Worm (Caenorhabditis elegans) whole organism, L2 larva: ENCODE measurements around the gene C27F2.7.

Source experiments
- C34F6.9 ChIP-seq: fragments of 150-350 bp; optimal IDR thresholded peaks from 2 replicates; lab custom pipeline; 2014; ENCODE audit warnings: missing biosample characterization, missing genetic modification characterization
- F13H6.1 ChIP-seq: sonication (generic microtip); optimal IDR thresholded peaks from 2 replicates; lab custom pipeline; 2016; ENCODE audit warnings: missing genetic modification characterization, missing compliant biosample characterization
- R02D3.7 ChIP-seq: fragments of 150-350 bp; optimal IDR thresholded peaks from 2 replicates; lab custom pipeline; 2014; ENCODE audit warnings: missing biosample characterization, missing genetic modification characterization
- Y55F3AM.14 ChIP-seq: fragments of 200-800 bp; sonication (Bioruptor generic); optimal IDR thresholded peaks from 2 replicates; lab custom pipeline; 2018; ENCODE audit warnings: mild to moderate bottlenecking, missing genetic modification characterization, missing compliant biosample characterization
- ZK546.5 ChIP-seq: sonication (generic microtip); optimal IDR thresholded peaks from 2 replicates; lab custom pipeline; 2017; ENCODE audit warnings: missing biosample characterization, missing genetic modification characterization
- alr-1 ChIP-seq: fragments of 150-350 bp; optimal IDR thresholded peaks from 2 replicates; lab custom pipeline; 2014; ENCODE audit warnings: missing biosample characterization, missing genetic modification characterization
- aly-2 ChIP-seq: fragments of 150-350 bp; optimal IDR thresholded peaks from 2 replicates; lab custom pipeline; 2014; ENCODE audit warnings: missing biosample characterization, missing genetic modification characterization
- ama-1 ChIP-seq: fragments of 150-350 bp; optimal IDR thresholded peaks from 2 replicates; lab custom pipeline; 2018; ENCODE audit warnings: inconsistent platforms
- blmp-1 ChIP-seq: sonication (generic microtip); optimal IDR thresholded peaks from 2 replicates; lab custom pipeline; 2017; ENCODE audit warnings: missing genetic modification characterization, mild to moderate bottlenecking, missing compliant biosample characterization, antibody characterized with exemption, moderate library complexity; ENCODE audit not compliant: insufficient read depth
- ceh-16 ChIP-seq: fragments of 150-350 bp; optimal IDR thresholded peaks from 2 replicates; lab custom pipeline; 2014; ENCODE audit warnings: missing biosample characterization, missing genetic modification characterization
- ceh-82 ChIP-seq: fragments of 150-350 bp; optimal IDR thresholded peaks from 2 replicates; lab custom pipeline; 2014; ENCODE audit warnings: missing biosample characterization, missing genetic modification characterization
- crh-2 ChIP-seq: sonication (generic microtip); optimal IDR thresholded peaks from 2 replicates; lab custom pipeline; 2017; ENCODE audit warnings: missing biosample characterization, missing genetic modification characterization
- dmd-4 ChIP-seq: sonication (generic microtip); optimal IDR thresholded peaks from 2 replicates; lab custom pipeline; 2017; ENCODE audit warnings: missing biosample characterization, missing genetic modification characterization
- egl-27 ChIP-seq: sonication (generic microtip); optimal IDR thresholded peaks from 3 replicates; lab custom pipeline; 2017; ENCODE audit warnings: missing biosample characterization, missing genetic modification reagents, missing genetic modification characterization
- elt-1 ChIP-seq: fragments of 150-350 bp; optimal IDR thresholded peaks from 2 replicates; lab custom pipeline; 2014; ENCODE audit warnings: missing biosample characterization, missing genetic modification characterization
- elt-3 ChIP-seq: sonication (generic microtip); optimal IDR thresholded peaks from 2 replicates; lab custom pipeline; 2017; ENCODE audit warnings: missing biosample characterization, missing genetic modification characterization
- fos-1 ChIP-seq: fragments of 150-350 bp; optimal IDR thresholded peaks from 2 replicates; lab custom pipeline; 2014; ENCODE audit warnings: missing biosample characterization, missing genetic modification characterization
- gmeb-1 ChIP-seq: fragments of 150-350 bp; optimal IDR thresholded peaks from 2 replicates; lab custom pipeline; 2014; ENCODE audit warnings: missing biosample characterization, missing genetic modification characterization
- lin-11 ChIP-seq: fragments of 150-350 bp; sonication (generic microtip); optimal IDR thresholded peaks from 2 replicates; lab custom pipeline; 2014; ENCODE audit warnings: missing biosample characterization, missing genetic modification characterization, inconsistent platforms, mixed read lengths
- lin-13 ChIP-seq: fragments of 150-350 bp; optimal IDR thresholded peaks from 2 replicates; lab custom pipeline; 2014; ENCODE audit warnings: missing biosample characterization, missing genetic modification reagents, missing genetic modification characterization
- lin-39 ChIP-seq: fragments of 150-350 bp; optimal IDR thresholded peaks from 2 replicates; lab custom pipeline; 2014; ENCODE audit warnings: missing biosample characterization, missing genetic modification reagents, missing genetic modification characterization
- lsy-2 ChIP-seq, 2 experiments: fragments of 150-350 bp in 1 of 2; sonication (generic microtip) in 1 of 2; optimal IDR thresholded peaks; 2 replicates each; lab custom pipeline; 2014 to 2017; ENCODE audit warnings: missing biosample characterization in 2 of 2, missing genetic modification characterization in 2 of 2
- mab-5 ChIP-seq: fragments of 150-350 bp; optimal IDR thresholded peaks from 2 replicates; lab custom pipeline; 2014; ENCODE audit warnings: missing biosample characterization, missing genetic modification characterization
- mbf-1 ChIP-seq: sonication (generic microtip); optimal IDR thresholded peaks from 2 replicates; lab custom pipeline; 2017; ENCODE audit warnings: missing biosample characterization, missing genetic modification characterization
- mdl-1 ChIP-seq, 2 experiments: fragments of 150-350 bp in 1 of 2; sonication (generic microtip) in 1 of 2; optimal IDR thresholded peaks; 2 replicates each; lab custom pipeline; 2017; ENCODE audit warnings: missing biosample characterization in 2 of 2, missing genetic modification characterization in 2 of 2
- nhr-10 ChIP-seq: sonication (generic microtip); optimal IDR thresholded peaks from 2 replicates; lab custom pipeline; 2017; ENCODE audit warnings: missing biosample characterization, missing genetic modification characterization
- nhr-11 ChIP-seq: fragments of 150-350 bp; optimal IDR thresholded peaks from 2 replicates; lab custom pipeline; 2014; ENCODE audit warnings: missing biosample characterization, missing genetic modification characterization
- nhr-12 ChIP-seq: fragments of 150-350 bp; optimal IDR thresholded peaks from 2 replicates; lab custom pipeline; 2014; ENCODE audit warnings: missing biosample characterization, missing genetic modification characterization
- nhr-129 ChIP-seq: fragments of 150-350 bp; optimal IDR thresholded peaks from 2 replicates; lab custom pipeline; 2014; ENCODE audit warnings: missing biosample characterization, missing genetic modification characterization
- nhr-21 ChIP-seq: fragments of 150-350 bp; optimal IDR thresholded peaks from 2 replicates; lab custom pipeline; 2014; ENCODE audit warnings: missing biosample characterization, missing genetic modification characterization
- nhr-23 ChIP-seq: fragments of 150-350 bp; optimal IDR thresholded peaks from 2 replicates; lab custom pipeline; 2014; ENCODE audit warnings: missing biosample characterization, missing genetic modification reagents, missing genetic modification characterization
- nhr-237 ChIP-seq: fragments of 150-350 bp; optimal IDR thresholded peaks from 2 replicates; lab custom pipeline; 2014; ENCODE audit warnings: missing biosample characterization, missing genetic modification characterization
- nhr-25 ChIP-seq: fragments of 150-350 bp; sonication (generic microtip); optimal IDR thresholded peaks from 3 replicates; lab custom pipeline; 2014; ENCODE audit warnings: missing biosample characterization, missing genetic modification characterization
- nhr-6 ChIP-seq: fragments of 150-350 bp; optimal IDR thresholded peaks from 2 replicates; lab custom pipeline; 2014; ENCODE audit warnings: missing biosample characterization, missing genetic modification characterization
- nhr-77 ChIP-seq: fragments of 150-350 bp; optimal IDR thresholded peaks from 2 replicates; lab custom pipeline; 2014; ENCODE audit warnings: missing biosample characterization, missing genetic modification characterization
- peb-1 ChIP-seq: fragments of 150-350 bp; optimal IDR thresholded peaks from 2 replicates; lab custom pipeline; 2014; ENCODE audit warnings: missing biosample characterization, missing genetic modification characterization
- sem-4 ChIP-seq: fragments of 150-350 bp; optimal IDR thresholded peaks from 2 replicates; lab custom pipeline; 2014; ENCODE audit warnings: missing biosample characterization, missing genetic modification reagents, missing genetic modification characterization
- skn-1 ChIP-seq: sonication (generic microtip); optimal IDR thresholded peaks from 2 replicates; lab custom pipeline; 2017; ENCODE audit warnings: missing biosample characterization, missing genetic modification characterization
- sma-3 ChIP-seq: sonication (generic microtip); optimal IDR thresholded peaks from 2 replicates; lab custom pipeline; 2016; ENCODE audit warnings: missing genetic modification reagents, missing genetic modification characterization, missing compliant biosample characterization
- sma-9 ChIP-seq, 2 experiments: fragments of 150-350 bp in 1 of 2; sonication (generic microtip) in 1 of 2; optimal IDR thresholded peaks; 2 replicates each; lab custom pipeline; 2014 to 2016; ENCODE audit warnings: missing genetic modification characterization in 2 of 2, mild to moderate bottlenecking in 1 of 2, missing biosample characterization in 1 of 2, missing compliant biosample characterization in 1 of 2, missing genetic modification reagents in 1 of 2, moderate library complexity in 1 of 2
- snpc-4 ChIP-seq: fragments of 150-350 bp; optimal IDR thresholded peaks from 2 replicates; lab custom pipeline; 2014; ENCODE audit warnings: missing biosample characterization, missing genetic modification characterization
- unc-39 ChIP-seq: fragments of 150-350 bp; optimal IDR thresholded peaks from 2 replicates; lab custom pipeline; 2014; ENCODE audit warnings: missing biosample characterization, missing genetic modification characterization
- unc-55 ChIP-seq: fragments of 150-350 bp; sonication (generic microtip); optimal IDR thresholded peaks from 3 replicates; lab custom pipeline; 2014; ENCODE audit warnings: missing biosample characterization, missing genetic modification reagents, missing genetic modification characterization
- unc-62 ChIP-seq: fragments of 150-350 bp; optimal IDR thresholded peaks from 2 replicates; lab custom pipeline; 2014; ENCODE audit warnings: missing biosample characterization, missing genetic modification reagents, missing genetic modification characterization
- zag-1 ChIP-seq: fragments of 150-350 bp; optimal IDR thresholded peaks from 2 replicates; lab custom pipeline; 2014; ENCODE audit warnings: missing biosample characterization, missing genetic modification characterization
- ztf-1 ChIP-seq: fragments of 200-800 bp; sonication (Bioruptor generic); conservative IDR thresholded peaks from 2 replicates; pipeline ENCODE4 v1.3.6; 2022; ENCODE audit warnings: missing genetic modification characterization, missing compliant biosample characterization
- ztf-11 ChIP-seq: sonication (generic microtip); optimal IDR thresholded peaks from 2 replicates; lab custom pipeline; 2017; ENCODE audit warnings: missing biosample characterization, missing genetic modification characterization
- ztf-4 ChIP-seq: fragments of 150-350 bp; optimal IDR thresholded peaks from 2 replicates; lab custom pipeline; 2014; ENCODE audit warnings: missing biosample characterization, missing genetic modification characterization

The C27F2.7 gene

DNA sequence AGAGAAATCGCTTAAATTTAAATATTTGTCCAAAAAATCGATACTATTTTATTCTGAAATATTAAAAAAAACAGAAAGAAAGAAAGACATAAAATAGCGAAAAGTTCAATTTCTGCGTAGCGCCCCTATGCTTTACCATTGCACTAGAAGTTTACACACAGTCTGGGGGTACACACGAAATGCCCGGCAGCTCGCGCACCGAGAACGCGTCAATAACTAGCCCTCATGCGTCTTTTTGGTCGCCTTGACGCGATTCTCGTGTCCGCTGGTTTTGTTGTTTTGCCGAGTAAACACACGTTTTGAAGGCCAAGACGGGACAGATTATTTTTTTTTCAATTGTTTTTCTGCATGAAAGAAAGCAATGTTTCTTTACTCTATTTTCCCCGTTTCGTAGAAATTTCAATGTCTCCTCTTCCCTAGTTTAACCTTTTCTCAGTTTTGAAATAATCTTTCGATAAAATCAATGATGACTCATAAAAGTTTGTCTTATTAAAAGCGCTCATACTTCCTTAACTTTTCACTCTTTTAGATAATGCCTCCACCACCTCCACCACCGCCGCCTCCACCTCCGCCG, 33.9 kb upstream of the C27F2.7 start, which contains the start of gene wip-1:
wip-1 (plus strand) TSS at position 524 of the 574 bp plus-strand sequence.
- TF ChIP-seq zag-1 (tag; lab: Kevin White, UChicago) (peak; percentile 94), nhr-25 (tag; lab: Kevin White, UChicago) (peak; percentile 99), ceh-82 (tag; lab: Kevin White, UChicago) (peak; percentile 75), mab-5 (tag; lab: Kevin White, UChicago) (peak; percentile 96), nhr-11 (tag; lab: Kevin White, UChicago) (peak; percentile 77), blmp-1 (tag; lab: Kevin White, UChicago) (peak; percentile 84), F13H6.1 (tag; lab: Kevin White, UChicago) (peak; percentile 99), lin-39 (peak; percentile 75), nhr-77 (tag; lab: Kevin White, UChicago) (peak; percentile 75), ztf-11 (no peak), alr-1 (tag; lab: Kevin White, UChicago) (no peak), unc-39 (tag; lab: Kevin White, UChicago) (no peak), Y55F3AM.14 (peak; percentile 95), egl-27 (tag; lab: Kevin White, UChicago) (peak; percentile 71), nhr-10 (tag; lab: Kevin White, UChicago) (peak; percentile 82), ZK546.5 (tag; lab: Kevin White, UChicago) (peak; percentile 61), lin-13 (GFP tag; lab: Kevin White, UChicago) (peak; percentile 95), mdl-1 (tag; optimal IDR thresholded peaks at IDR 0.05; lab: Kevin White, UChicago) (peak; percentile 14 to 81), C34F6.9 (tag; lab: Kevin White, UChicago) (peak; percentile 99), ama-1 (peak; percentile 66), lsy-2 (tag; optimal IDR thresholded peaks at IDR 0.05; lab: Kevin White, UChicago) (peak; percentile 92 to 97), fos-1 (tag; lab: Kevin White, UChicago) (peak; percentile 99), nhr-129 (tag; lab: Kevin White, UChicago) (peak; percentile 98), elt-1 (no peak), unc-62 (GFP tag; lab: Kevin White, UChicago) (peak; percentile 61), gmeb-1 (tag; lab: Kevin White, UChicago) (peak; percentile 96), nhr-23 (tag; lab: Kevin White, UChicago) (no peak), dmd-4 (tag; lab: Kevin White, UChicago) (peak; percentile 40), nhr-237 (tag; lab: Kevin White, UChicago) (peak; percentile 59), sem-4 (tag; lab: Kevin White, UChicago) (peak; percentile 98), R02D3.7 (tag; lab: Kevin White, UChicago) (peak; percentile 44), sma-3 (GFP tag; lab: Kevin White, UChicago) (peak; percentile 99), nhr-21 (peak; percentile 96), elt-3 (tag; lab: Kevin White, UChicago) (no peak), lin-11 (tag; lab: Kevin White, UChicago) (peak; percentile 99), skn-1 (tag; lab: Kevin White, UChicago) (no peak), snpc-4 (tag; lab: Kevin White, UChicago) (peak; percentile 88), nhr-12 (tag; lab: Kevin White, UChicago) (peak; percentile 73), unc-55 (peak; percentile 99), sma-9 (GFP tag; optimal IDR thresholded peaks at IDR 0.05; lab: Kevin White, UChicago) (peak; percentile 96), sma-9 (tag; optimal IDR thresholded peaks at IDR 0.05; lab: Kevin White, UChicago) (no peak), ztf-4 (tag; lab: Kevin White, UChicago) (peak; percentile 96), mbf-1 (tag; lab: Kevin White, UChicago) (peak; percentile 52), ztf-1 (GFP tag; lab: Robert Waterston, UW) (no peak), ceh-16 (tag; lab: Kevin White, UChicago) (peak; percentile 63), aly-2 (tag; lab: Kevin White, UChicago) (no peak), nhr-6 (tag; lab: Kevin White, UChicago) (peak; percentile 94), peb-1 (tag; lab: Kevin White, UChicago) (no peak), crh-2 (peak; percentile 99)
